Fruit fly (Drosophila melanogaster): ENCODE results near the gene CG32639.

Gene CG32639

DNA sequence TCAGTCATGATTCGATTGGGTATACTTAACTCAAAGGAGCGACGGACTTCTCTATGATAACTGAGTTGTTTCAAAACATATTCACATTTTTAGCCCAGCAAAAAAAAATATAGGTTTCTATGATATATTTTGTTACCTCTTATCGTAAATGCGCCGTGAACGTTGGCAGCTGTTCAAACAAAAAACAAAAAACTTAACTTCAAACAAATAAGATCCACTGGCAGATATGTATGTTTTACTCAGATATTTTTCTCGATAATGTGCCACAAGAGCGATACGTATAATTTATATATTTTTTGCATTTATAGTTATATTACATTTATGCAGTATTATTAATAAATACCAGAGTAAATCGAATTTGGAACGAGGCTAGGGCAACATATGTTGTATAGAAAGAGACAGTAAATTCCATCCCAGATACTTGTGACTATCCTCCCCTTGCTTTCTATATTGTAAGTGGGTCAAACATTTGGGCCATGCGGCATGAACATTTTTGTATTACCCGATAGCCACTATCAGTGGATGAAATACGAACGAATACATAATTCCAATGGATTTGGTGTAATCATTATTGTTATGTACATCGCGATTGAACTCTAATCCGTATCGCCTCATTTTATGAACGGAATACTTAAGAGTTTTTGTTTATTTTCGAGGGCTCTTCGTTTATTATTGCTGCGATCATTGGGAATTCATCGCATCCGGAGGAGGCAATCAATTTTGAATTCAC is at the start of gene CG32639:
TSS of gene CG32639 (minus strand) at position 51 of the 730 bp plus-strand sequence.
- TF ChIP-seq Myc (optimal IDR thresholded peaks at IDR 0.05): no peak
- no peak for TF ChIP-seq Sin3A (optimal IDR thresholded peaks at IDR 0.05)
- TF ChIP-seq psq (optimal IDR thresholded peaks at IDR 0.05): no peak
- TF ChIP-seq insv (optimal IDR thresholded peaks at IDR 0.05): no peak
- no peak for TF ChIP-seq h (optimal IDR thresholded peaks at IDR 0.05)
- TF ChIP-seq ttk (optimal IDR thresholded peaks at IDR 0.05): no peak

DNA sequence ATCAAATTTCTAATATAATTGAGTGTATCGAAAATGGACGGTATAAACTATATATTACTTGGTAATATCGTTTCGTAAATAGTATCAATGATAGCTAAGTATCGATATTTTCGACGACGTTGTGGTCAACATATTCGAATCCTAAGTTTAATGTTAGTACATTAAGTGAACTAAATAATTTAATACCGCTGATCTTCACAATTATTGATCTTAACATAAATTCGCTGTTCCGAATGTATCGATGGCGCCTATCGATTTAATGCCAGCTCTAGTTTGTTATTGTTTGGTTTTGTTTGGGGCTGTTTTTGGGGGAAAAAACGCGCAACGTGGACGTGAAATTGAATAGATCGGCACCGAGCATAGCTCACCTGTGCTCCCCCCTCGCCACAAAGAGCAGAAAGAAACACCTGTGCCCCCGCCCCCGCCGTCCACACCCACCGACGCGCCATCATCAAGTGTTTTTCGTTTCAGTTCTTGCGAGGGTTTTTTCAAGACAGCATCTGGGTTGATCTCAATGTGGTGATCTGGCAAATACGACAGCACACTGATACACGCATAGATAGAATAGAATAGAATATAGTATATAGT is 49.5 kb upstream of the CG32639 start:
- TF ChIP-seq h (optimal IDR thresholded peaks at IDR 0.05) (no peak), ttk (optimal IDR thresholded peaks at IDR 0.05) (no peak), insv (optimal IDR thresholded peaks at IDR 0.05) (no peak), Sin3A (optimal IDR thresholded peaks at IDR 0.05) (no peak), Myc (optimal IDR thresholded peaks at IDR 0.05) (no peak), psq (optimal IDR thresholded peaks at IDR 0.05) (no peak)

DNA sequence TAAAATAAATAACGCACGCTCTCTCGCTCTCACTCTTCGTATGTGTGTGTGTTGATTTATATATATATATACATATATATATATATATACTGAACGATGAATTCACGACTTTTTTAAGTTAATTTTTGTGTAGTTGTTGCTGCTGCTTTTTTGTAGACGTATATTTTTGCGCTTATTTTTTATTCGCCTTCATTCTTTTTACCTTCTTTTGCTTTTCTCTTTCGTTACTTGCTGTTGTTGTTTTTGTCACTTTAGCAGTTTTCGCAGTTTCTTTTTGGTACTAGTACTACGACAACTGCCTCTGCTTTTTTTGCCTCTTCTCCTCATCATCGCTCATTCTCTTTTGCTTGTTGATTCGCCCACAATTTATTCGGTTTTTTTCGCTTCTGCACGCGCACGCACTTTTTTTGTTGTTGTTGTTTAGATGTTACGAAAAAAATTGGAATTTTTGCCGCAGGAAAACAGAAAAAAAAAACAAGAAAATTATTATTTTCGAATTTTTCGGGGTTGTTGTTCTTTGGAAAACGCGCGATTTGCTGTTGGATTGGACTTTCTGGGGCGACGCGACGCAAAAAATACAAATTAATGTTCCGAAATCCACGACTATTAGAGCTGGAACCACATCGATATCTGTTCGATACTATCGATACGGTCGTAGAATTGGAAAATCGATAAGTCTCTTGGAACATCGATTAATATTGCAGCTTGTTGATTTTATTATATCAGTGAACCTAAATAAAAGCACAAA is 48.8 kb upstream of the CG32639 start, which contains the start of the genes HDAC4 and CG15743:
TSS of gene HDAC4 (minus strand) at position 632 of the 748 bp plus-strand sequence.
TSS of gene CG15743 (plus strand) at position 707 of the 748 bp plus-strand sequence.
- TF ChIP-seq h (optimal IDR thresholded peaks at IDR 0.05): no peak
- TF ChIP-seq Sin3A (optimal IDR thresholded peaks at IDR 0.05): no peak
- TF ChIP-seq insv (optimal IDR thresholded peaks at IDR 0.05): no peak
- TF ChIP-seq Myc (optimal IDR thresholded peaks at IDR 0.05): no peak
- TF ChIP-seq ttk (optimal IDR thresholded peaks at IDR 0.05): no peak
- TF ChIP-seq psq (optimal IDR thresholded peaks at IDR 0.05): no peak

DNA sequence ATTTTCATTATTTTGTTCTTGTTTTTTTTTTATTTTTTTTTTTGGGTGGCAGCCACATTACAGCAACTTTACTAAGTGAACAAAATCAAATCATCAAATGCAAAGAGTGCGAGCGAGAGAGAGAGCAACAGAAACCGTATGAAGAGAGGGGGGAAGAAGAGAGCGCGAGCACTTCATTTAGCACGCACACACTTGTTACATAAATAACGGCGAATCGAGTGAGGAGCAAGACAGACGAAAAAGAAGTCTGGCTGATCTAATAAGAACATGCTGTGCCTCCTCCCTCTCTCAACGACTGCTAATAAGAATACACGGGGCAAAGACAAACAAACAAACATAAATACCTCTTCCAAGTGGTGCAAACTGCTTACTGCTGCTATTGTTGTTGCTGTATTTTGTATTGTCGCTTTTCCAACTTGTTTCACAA is 48.2 kb upstream of the CG32639 start:
- no peak for TF ChIP-seq insv (optimal IDR thresholded peaks at IDR 0.05)
- TF ChIP-seq Myc (optimal IDR thresholded peaks at IDR 0.05): no peak
- no peak for TF ChIP-seq h (optimal IDR thresholded peaks at IDR 0.05)
- TF ChIP-seq psq (optimal IDR thresholded peaks at IDR 0.05): no peak
- no peak for TF ChIP-seq Sin3A (optimal IDR thresholded peaks at IDR 0.05)
- no peak for TF ChIP-seq ttk (optimal IDR thresholded peaks at IDR 0.05)

DNA sequence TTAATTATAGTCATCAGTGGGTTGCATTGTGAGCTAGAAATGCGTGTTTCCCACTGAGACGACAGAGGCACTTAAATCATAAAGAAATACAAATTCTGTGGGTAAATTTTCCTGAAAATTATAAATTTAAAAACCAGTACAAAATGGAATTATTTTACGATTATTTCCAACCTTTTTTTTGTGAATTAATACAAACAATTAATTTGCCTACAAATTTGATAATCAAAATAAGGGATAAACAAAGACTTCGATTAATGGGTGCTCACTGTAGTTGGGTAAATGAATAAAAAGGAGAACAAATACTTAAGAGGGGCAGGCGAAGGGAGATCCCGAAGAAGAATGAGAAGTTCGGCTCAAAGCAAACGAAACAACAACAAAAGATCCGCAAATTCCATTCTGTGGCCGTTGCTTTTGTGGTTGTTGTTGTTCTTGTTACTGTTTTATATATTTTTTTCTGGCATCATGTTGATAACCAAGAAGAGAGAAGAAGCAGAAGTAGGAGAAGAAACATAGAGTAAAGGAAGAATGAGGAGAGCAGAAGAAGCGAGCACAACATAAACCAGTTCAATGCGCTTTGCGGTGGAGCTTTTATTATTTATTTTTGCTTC is 47.7 kb upstream of the CG32639 start:
- TF ChIP-seq psq (optimal IDR thresholded peaks at IDR 0.05) (no peak), Sin3A (optimal IDR thresholded peaks at IDR 0.05) (no peak), h (optimal IDR thresholded peaks at IDR 0.05) (no peak), ttk (optimal IDR thresholded peaks at IDR 0.05) (no peak), Myc (optimal IDR thresholded peaks at IDR 0.05) (no peak), insv (optimal IDR thresholded peaks at IDR 0.05) (no peak)

DNA sequence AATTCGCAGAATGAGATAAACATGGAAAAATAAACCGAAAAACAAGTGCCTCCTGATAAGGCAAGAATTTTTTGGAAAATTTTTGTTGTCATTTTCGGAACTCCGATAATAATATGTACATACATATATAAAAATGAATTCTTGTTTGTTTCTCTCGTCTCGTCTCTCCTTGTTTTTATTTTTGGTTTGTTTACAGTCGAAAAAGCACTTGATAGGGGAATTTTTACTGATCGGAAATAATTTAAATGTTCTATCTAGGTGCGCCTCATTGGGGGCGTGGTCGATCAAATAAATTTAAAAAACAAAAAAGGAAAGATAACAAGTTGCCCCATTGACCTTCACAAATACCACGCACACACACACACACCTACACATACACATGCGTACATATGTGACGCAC is 46.4 kb upstream of the CG32639 start:
- TF ChIP-seq psq (optimal IDR thresholded peaks at IDR 0.05) (no peak), h (optimal IDR thresholded peaks at IDR 0.05) (no peak), Myc (optimal IDR thresholded peaks at IDR 0.05) (no peak), ttk (optimal IDR thresholded peaks at IDR 0.05) (no peak), Sin3A (optimal IDR thresholded peaks at IDR 0.05) (no peak), insv (optimal IDR thresholded peaks at IDR 0.05) (no peak)

DNA sequence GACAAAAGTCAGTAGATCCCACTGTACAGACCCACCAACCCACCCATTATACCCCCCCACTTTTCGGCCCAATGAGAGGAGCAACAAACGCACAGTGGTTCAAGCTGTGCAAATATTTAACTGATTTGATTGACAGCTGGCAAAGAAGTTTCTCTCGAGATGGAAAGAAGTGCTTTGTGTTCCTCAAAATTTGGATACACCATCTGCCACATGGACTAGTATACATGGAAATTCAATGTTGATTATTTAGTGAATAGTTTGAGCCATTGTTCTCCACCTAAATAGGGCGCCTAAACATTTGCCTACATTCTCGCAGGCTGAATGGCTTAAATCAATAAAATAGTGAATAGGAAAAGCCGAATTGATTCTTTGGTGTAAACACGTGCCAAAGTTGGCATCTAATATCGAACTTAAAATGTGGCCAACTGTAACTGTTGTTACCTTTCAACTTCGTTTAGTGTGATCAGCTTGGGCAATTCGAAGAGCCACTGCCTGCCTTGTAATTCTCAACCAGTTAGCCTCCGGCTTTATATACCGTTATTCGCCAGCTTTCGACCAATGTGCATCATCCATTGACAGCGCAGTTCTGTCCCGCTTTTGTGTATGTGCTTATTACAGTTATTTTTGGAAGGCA is 45.0 kb upstream of the CG32639 start:
- TF ChIP-seq insv (optimal IDR thresholded peaks at IDR 0.05) (no peak), Myc (optimal IDR thresholded peaks at IDR 0.05) (no peak), ttk (optimal IDR thresholded peaks at IDR 0.05) (no peak), psq (optimal IDR thresholded peaks at IDR 0.05) (no peak), Sin3A (optimal IDR thresholded peaks at IDR 0.05) (no peak), h (optimal IDR thresholded peaks at IDR 0.05) (no peak)

DNA sequence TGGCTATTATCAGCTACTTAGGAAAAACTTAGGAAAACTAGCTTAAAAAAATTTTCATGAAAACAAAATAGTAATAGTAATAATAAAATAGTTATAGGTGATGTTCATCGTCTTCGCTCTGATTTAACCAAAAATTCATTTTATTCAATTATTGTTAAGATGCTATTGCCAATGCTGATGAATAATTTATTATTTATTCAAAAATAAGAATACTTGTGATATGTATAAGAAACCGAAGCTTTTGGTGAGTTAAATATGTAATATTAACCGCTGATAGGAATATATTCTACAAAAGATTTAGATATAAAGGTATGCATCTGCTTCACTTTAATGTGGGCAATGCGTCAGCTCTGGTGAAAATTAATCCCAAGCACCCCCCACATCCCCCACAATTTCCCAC is 44.4 kb upstream of the CG32639 start:
- TF ChIP-seq ttk (optimal IDR thresholded peaks at IDR 0.05): no peak
- TF ChIP-seq h (optimal IDR thresholded peaks at IDR 0.05): no peak
- TF ChIP-seq Myc (optimal IDR thresholded peaks at IDR 0.05): no peak
- TF ChIP-seq psq (optimal IDR thresholded peaks at IDR 0.05): no peak
- no peak for TF ChIP-seq Sin3A (optimal IDR thresholded peaks at IDR 0.05)
- TF ChIP-seq insv (optimal IDR thresholded peaks at IDR 0.05): no peak

DNA sequence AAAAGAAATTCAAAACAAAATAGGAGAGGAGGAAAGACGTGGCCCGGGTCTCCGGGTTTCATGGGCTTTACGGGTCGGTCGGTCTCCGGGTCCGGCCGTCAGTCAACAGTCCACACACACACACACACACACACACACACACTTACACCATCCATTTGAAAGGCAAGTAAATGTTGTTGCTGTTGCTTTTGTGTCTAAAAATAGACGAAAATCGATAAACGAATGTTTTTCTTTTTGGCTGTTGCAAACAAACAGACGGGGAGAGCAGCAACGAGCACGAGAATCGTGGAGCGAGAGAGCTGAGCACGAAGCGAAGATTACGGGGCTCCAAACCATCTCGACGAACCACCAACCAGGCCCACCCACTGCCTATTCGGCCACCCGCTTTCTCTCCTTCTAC is 43.9 kb upstream of the CG32639 start:
- TF ChIP-seq h (optimal IDR thresholded peaks at IDR 0.05) (no peak), Sin3A (optimal IDR thresholded peaks at IDR 0.05) (no peak), Myc (optimal IDR thresholded peaks at IDR 0.05) (no peak), ttk (optimal IDR thresholded peaks at IDR 0.05) (no peak), insv (optimal IDR thresholded peaks at IDR 0.05) (no peak), psq (optimal IDR thresholded peaks at IDR 0.05) (no peak)

DNA sequence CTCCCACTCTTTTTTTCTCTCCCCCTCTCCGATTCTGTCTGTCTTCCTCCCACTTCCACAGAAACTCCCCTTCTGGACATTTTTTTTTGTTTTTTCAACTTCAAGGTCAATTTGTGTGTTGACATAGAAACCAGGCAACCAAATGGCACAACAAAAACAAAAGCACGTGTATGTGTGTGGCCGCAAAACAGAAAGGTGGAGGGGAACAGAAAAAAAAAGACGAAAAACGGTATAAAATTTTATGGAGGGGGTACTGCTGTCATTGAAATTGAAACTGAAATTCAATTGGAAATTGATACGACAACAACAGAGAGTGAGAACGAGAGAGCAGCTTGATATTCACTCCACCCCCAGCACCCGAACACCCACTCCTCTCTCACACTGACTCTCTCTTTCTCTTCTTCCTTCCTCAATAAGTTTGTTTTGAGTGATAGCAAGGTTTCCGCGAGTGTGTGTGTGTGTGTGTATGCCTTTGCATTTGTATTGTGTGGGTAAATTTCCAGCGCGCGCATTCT is 42.2 kb upstream of the CG32639 start:
- TF ChIP-seq psq (optimal IDR thresholded peaks at IDR 0.05) (no peak), Myc (optimal IDR thresholded peaks at IDR 0.05) (no peak), insv (optimal IDR thresholded peaks at IDR 0.05) (no peak)
